Worm (Caenorhabditis elegans) whole organism, L2 larva: ENCODE measurements around the gene srg-69.

Experiments
- elt-1 ChIP-seq: fragments of 150-350 bp; optimal IDR thresholded peaks from 2 replicates; lab custom pipeline; 2014; ENCODE audit warnings: missing biosample characterization, missing genetic modification characterization
- unc-39 ChIP-seq: fragments of 150-350 bp; optimal IDR thresholded peaks from 2 replicates; lab custom pipeline; 2014; ENCODE audit warnings: missing biosample characterization, missing genetic modification characterization

- TF ChIP-seq unc-39 (tag; lab: Kevin White, UChicago): no peak
- no peak for TF ChIP-seq elt-1
Observed at ce11 chrII:5326024-5326627, 29.4 kb upstream of the srg-69 start.
